Worm (Caenorhabditis elegans): Measurements from ENCODE around the gene gei-4.

DNA sequence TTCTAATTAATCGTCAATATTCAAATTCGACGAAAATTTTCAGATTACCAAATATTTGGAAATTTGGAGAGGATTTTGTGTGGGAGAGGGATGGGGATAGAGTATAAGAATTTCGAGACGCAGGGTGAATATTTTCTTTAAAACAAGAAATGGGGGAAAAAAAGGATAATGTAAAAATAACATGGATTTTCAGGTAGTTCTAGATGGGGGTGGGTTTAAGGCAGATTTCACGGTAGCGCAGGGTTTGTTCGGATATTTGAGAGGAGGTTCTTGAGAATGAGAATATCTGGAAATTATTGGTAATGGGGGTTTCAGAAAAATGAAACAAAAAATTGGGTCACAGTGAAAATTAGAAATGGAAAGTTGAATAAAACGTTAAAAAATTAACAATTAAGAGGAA lies 10.3 kb downstream of the gei-4 start:
- TF ChIP-seq lin-15B (tag; optimal IDR thresholded peaks at IDR 0.05) (no peak), tbx-2 (tag; optimal IDR thresholded peaks at IDR 0.05) (no peak), nhr-77 (tag; optimal IDR thresholded peaks at IDR 0.05) (no peak), nhr-71 (tag; optimal IDR thresholded peaks at IDR 0.05) (no peak), ztf-4 (tag; optimal IDR thresholded peaks at IDR 0.05) (peak; percentile 22), unc-62 (GFP tag; optimal IDR thresholded peaks at IDR 0.05) (no peak), ztf-11 (tag; optimal IDR thresholded peaks at IDR 0.05) (no peak), dpl-1 (GFP tag; optimal IDR thresholded peaks at IDR 0.05) (no peak), rnt-1 (tag; optimal IDR thresholded peaks at IDR 0.05) (no peak), unc-98 (GFP tag; IDR thresholded peaks at IDR 0.05) (no peak), nhr-76 (tag; optimal IDR thresholded peaks at IDR 0.05) (no peak), mdl-1 (tag; optimal IDR thresholded peaks at IDR 0.05) (no peak)
